Worm (Caenorhabditis elegans): ENCODE data around the gene srg-21.

srg-21 gene

ce11 chrII:3113934-3114333 lies 22.8 kb upstream of the srg-21 start, which contains the start of gene clec-123:
TSS of gene clec-123 (plus strand) at chrII:3114234.
- TF ChIP-seq sea-1 (GFP tag; conservative IDR thresholded peaks at IDR 0.05), result no peak
- no peak for TF ChIP-seq hnd-1 (tag; optimal IDR thresholded peaks at IDR 0.05)
- no peak for TF ChIP-seq tbx-37 (GFP tag; conservative IDR thresholded peaks at IDR 0.05)
- TF ChIP-seq pes-1 (GFP tag; IDR thresholded peaks at IDR 0.05), result no peak
- no peak for TF ChIP-seq ama-1 (optimal IDR thresholded peaks at IDR 0.05)
- no peak for TF ChIP-seq ceh-13 (GFP tag; optimal IDR thresholded peaks at IDR 0.05)
- TF ChIP-seq flt-1 (GFP tag; IDR thresholded peaks at IDR 0.05), result no peak
- TF ChIP-seq scrt-1 (GFP tag; IDR thresholded peaks at IDR 0.05), result no peak
- no peak for TF ChIP-seq hmg-4 (GFP tag; optimal IDR thresholded peaks at IDR 0.05)
- TF ChIP-seq hmbx-1 (tag; optimal IDR thresholded peaks at IDR 0.05), result no peak
- no peak for TF ChIP-seq ceh-36 (tag; optimal IDR thresholded peaks at IDR 0.05)
- TF ChIP-seq F13C5.2 (tag; optimal IDR thresholded peaks at IDR 0.05), result no peak
- TF ChIP-seq tbx-11 (GFP tag; IDR thresholded peaks at IDR 0.05), result no peak
- no peak for TF ChIP-seq B0310.2 (tag; optimal IDR thresholded peaks at IDR 0.05)
- TF ChIP-seq aly-1 (tag; optimal IDR thresholded peaks at IDR 0.05), result no peak

ce11 chrII:3113289-3113688 lies 22.1 kb upstream of the srg-21 start:
- no peak for TF ChIP-seq F13C5.2 (tag; optimal IDR thresholded peaks at IDR 0.05)

ce11 chrII:3112313-3112712 lies 21.1 kb upstream of the srg-21 start, which contains the start of gene Y25C1A.2:
TSS of gene Y25C1A.2 (plus strand) at chrII:3112613.
- TF ChIP-seq F13C5.2 (tag; optimal IDR thresholded peaks at IDR 0.05), result no peak
- no peak for TF ChIP-seq B0310.2 (tag; optimal IDR thresholded peaks at IDR 0.05)
- no peak for TF ChIP-seq sea-1 (GFP tag; conservative IDR thresholded peaks at IDR 0.05)
- no peak for TF ChIP-seq ceh-36 (tag; optimal IDR thresholded peaks at IDR 0.05)
- TF ChIP-seq pes-1 (GFP tag; IDR thresholded peaks at IDR 0.05), result no peak
- no peak for TF ChIP-seq tbx-11 (GFP tag; IDR thresholded peaks at IDR 0.05)
- no peak for TF ChIP-seq tbx-37 (GFP tag; conservative IDR thresholded peaks at IDR 0.05)
- TF ChIP-seq flt-1 (GFP tag; IDR thresholded peaks at IDR 0.05), result no peak
- TF ChIP-seq hmbx-1 (tag; optimal IDR thresholded peaks at IDR 0.05), result no peak
- no peak for TF ChIP-seq aly-1 (tag; optimal IDR thresholded peaks at IDR 0.05)
- no peak for TF ChIP-seq ceh-13 (GFP tag; optimal IDR thresholded peaks at IDR 0.05)
- no peak for TF ChIP-seq hnd-1 (tag; optimal IDR thresholded peaks at IDR 0.05)
- TF ChIP-seq ets-7 (tag; optimal IDR thresholded peaks at IDR 0.05), result no peak
- TF ChIP-seq hmg-4 (GFP tag; optimal IDR thresholded peaks at IDR 0.05), result no peak
- no peak for TF ChIP-seq tra-4 (tag; optimal IDR thresholded peaks at IDR 0.05)

DNA sequence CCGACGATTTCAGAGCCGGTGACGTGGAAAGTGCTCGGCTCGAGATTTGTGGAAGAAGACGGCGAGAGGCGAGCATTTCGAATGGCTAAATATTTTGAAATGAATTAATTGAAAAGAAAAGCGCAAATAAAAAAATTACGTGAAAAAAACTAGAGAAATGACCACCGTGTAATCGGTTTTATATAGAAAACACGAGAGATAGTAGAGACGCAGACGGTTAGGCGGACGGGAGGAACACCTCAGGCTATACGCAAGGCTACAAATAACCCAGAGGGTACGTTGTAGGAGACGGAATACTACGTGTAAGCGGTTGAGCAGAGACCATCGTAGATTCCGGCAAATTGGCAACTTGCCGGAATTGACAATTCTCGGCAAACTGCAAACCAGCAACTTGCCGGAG lies 20.0 kb upstream of the srg-21 start, which contains the start of gene Y25C1A.13:
Y25C1A.13 (minus strand) TSS at position 101 of the 400 bp plus-strand sequence.
- no peak for TF ChIP-seq ceh-36 (tag; optimal IDR thresholded peaks at IDR 0.05)
- TF ChIP-seq sea-1 (GFP tag; conservative IDR thresholded peaks at IDR 0.05), result no peak
- no peak for TF ChIP-seq pes-1 (GFP tag; IDR thresholded peaks at IDR 0.05)
- TF ChIP-seq scrt-1 (GFP tag; IDR thresholded peaks at IDR 0.05), result no peak
- no peak for TF ChIP-seq hmg-4 (GFP tag; optimal IDR thresholded peaks at IDR 0.05)

DNA sequence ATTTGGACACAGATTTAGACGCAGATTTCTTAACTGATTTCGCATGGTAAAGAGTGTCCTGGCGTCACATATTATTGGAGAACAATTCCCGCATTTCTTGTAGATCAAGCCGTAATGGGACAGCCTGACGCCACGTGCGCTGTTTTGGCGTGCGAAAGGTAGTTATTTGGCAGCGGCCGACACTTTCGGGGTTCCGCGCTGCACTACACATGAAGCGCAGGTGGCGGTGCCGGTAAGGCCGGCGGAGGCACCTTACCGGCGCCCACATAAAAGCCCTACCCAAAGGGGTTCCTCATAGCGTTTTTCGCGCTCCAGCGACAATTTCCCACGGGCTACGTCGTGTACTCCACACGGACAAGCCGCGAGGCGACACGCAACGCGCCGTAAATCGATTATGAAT lies 18.9 kb upstream of the srg-21 start:
- TF ChIP-seq hmg-4 (GFP tag; optimal IDR thresholded peaks at IDR 0.05) (no peak), hmbx-1 (tag; optimal IDR thresholded peaks at IDR 0.05) (no peak), hnd-1 (tag; optimal IDR thresholded peaks at IDR 0.05) (no peak), tra-4 (tag; optimal IDR thresholded peaks at IDR 0.05) (no peak), ceh-13 (GFP tag; optimal IDR thresholded peaks at IDR 0.05) (no peak), B0310.2 (tag; optimal IDR thresholded peaks at IDR 0.05) (no peak), tbx-11 (GFP tag; IDR thresholded peaks at IDR 0.05) (no peak), tbx-37 (GFP tag; conservative IDR thresholded peaks at IDR 0.05) (no peak), scrt-1 (GFP tag; IDR thresholded peaks at IDR 0.05) (no peak), flt-1 (GFP tag; IDR thresholded peaks at IDR 0.05) (no peak), sea-1 (GFP tag; conservative IDR thresholded peaks at IDR 0.05) (no peak), ets-7 (tag; optimal IDR thresholded peaks at IDR 0.05) (no peak), ama-1 (optimal IDR thresholded peaks at IDR 0.05) (no peak), F13C5.2 (tag; optimal IDR thresholded peaks at IDR 0.05) (no peak)

- no peak for TF ChIP-seq hnd-1 (tag; optimal IDR thresholded peaks at IDR 0.05)
Measured at ce11 chrII:3109533-3109932, 18.4 kb upstream of the srg-21 start.

DNA sequence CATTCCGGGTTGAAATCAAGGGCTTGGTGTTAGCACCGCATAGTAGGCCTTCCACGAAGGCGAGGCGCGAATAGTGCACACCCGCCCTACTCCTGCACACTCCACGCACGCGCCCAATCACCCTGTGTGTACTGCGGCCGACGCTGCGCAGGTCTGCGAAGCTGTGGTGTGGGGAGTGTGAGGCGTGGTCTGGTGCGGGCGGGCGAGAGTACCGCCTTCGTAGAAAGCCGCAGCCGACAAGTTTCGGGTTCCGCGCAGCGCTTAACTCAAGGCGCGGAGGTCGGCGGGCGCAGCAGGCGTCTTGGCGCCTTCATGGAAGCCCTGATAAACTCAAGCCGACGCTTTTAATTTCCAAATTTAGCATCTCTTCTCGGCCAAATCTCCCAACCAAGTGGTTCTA lies 16.9 kb upstream of the srg-21 start:
- TF ChIP-seq aly-1 (tag; optimal IDR thresholded peaks at IDR 0.05) (no peak), sea-1 (GFP tag; conservative IDR thresholded peaks at IDR 0.05) (no peak), hnd-1 (tag; optimal IDR thresholded peaks at IDR 0.05) (no peak), pes-1 (GFP tag; IDR thresholded peaks at IDR 0.05) (no peak), ama-1 (optimal IDR thresholded peaks at IDR 0.05) (no peak), hmg-4 (GFP tag; optimal IDR thresholded peaks at IDR 0.05) (no peak), B0310.2 (tag; optimal IDR thresholded peaks at IDR 0.05) (no peak), tbx-37 (GFP tag; conservative IDR thresholded peaks at IDR 0.05) (no peak), flt-1 (GFP tag; IDR thresholded peaks at IDR 0.05) (no peak), tbx-11 (GFP tag; IDR thresholded peaks at IDR 0.05) (no peak)

DNA sequence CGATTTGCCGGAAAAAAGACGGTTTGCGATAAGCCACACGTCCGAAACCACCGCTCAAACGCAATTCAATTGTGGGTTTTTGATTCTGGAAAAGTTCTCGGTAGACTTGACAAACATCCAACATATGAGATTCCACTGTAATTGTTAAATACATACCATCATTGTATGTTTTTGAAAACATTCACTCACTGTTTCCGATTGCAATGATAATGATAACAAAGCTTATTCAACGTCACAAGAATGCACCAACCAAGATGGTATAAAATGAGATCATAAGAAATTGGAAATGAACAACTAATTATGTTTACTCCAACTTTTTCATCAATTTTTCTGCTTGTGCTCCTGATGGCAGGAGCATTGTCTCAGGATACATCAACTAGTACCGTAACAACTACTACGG lies 14.6 kb upstream of the srg-21 start, which contains the start of gene clec-122:
clec-122 (plus strand) TSS at position 301 of the 400 bp plus-strand sequence.
- TF ChIP-seq sea-1 (GFP tag; conservative IDR thresholded peaks at IDR 0.05), result no peak
- TF ChIP-seq ama-1 (optimal IDR thresholded peaks at IDR 0.05), result no peak
- no peak for TF ChIP-seq hmg-4 (GFP tag; optimal IDR thresholded peaks at IDR 0.05)
- no peak for TF ChIP-seq F13C5.2 (tag; optimal IDR thresholded peaks at IDR 0.05)
- TF ChIP-seq pes-1 (GFP tag; IDR thresholded peaks at IDR 0.05), result no peak
- TF ChIP-seq tbx-37 (GFP tag; conservative IDR thresholded peaks at IDR 0.05), result no peak
- TF ChIP-seq B0310.2 (tag; optimal IDR thresholded peaks at IDR 0.05), result no peak
- TF ChIP-seq ets-7 (tag; optimal IDR thresholded peaks at IDR 0.05), result no peak
- no peak for TF ChIP-seq ceh-36 (tag; optimal IDR thresholded peaks at IDR 0.05)
- no peak for TF ChIP-seq hmbx-1 (tag; optimal IDR thresholded peaks at IDR 0.05)
- no peak for TF ChIP-seq ceh-13 (GFP tag; optimal IDR thresholded peaks at IDR 0.05)
- no peak for TF ChIP-seq scrt-1 (GFP tag; IDR thresholded peaks at IDR 0.05)
- no peak for TF ChIP-seq tra-4 (tag; optimal IDR thresholded peaks at IDR 0.05)
- TF ChIP-seq flt-1 (GFP tag; IDR thresholded peaks at IDR 0.05), result no peak
- TF ChIP-seq tbx-11 (GFP tag; IDR thresholded peaks at IDR 0.05), result no peak
- TF ChIP-seq aly-1 (tag; optimal IDR thresholded peaks at IDR 0.05), result no peak
- no peak for TF ChIP-seq hnd-1 (tag; optimal IDR thresholded peaks at IDR 0.05)
